Worm (Caenorhabditis elegans) whole organism, L4 larva: ENCODE data around the gene irld-55.

Source experiments
- ama-1 ChIP-seq: fragments of 150-350 bp; optimal IDR thresholded peaks from 2 replicates; lab custom pipeline; 2014; ENCODE audit warnings: inconsistent platforms, mixed read lengths
- hlh-30 ChIP-seq: sonication (generic microtip); optimal IDR thresholded peaks from 2 replicates; lab custom pipeline; 2017; ENCODE audit warnings: antibody characterized with exemption, mild to moderate bottlenecking, missing genetic modification characterization, missing compliant biosample characterization; ENCODE audit not compliant: insufficient read depth
- lin-1 ChIP-seq: fragments of 200-800 bp; sonication (Bioruptor generic); IDR thresholded peaks from 2 replicates; pipeline ENCODE4 v1.3.6; 2022; ENCODE audit warnings: missing genetic modification reagents, missing genetic modification characterization, missing compliant biosample characterization
- lsy-2 ChIP-seq, 2 experiments: fragments of 150-350 bp in 1 of 2; sonication (generic microtip) in 1 of 2; optimal IDR thresholded peaks; 2 replicates each; lab custom pipeline; 2014 to 2017; ENCODE audit warnings: missing biosample characterization in 2 of 2, missing genetic modification characterization in 2 of 2
- snpc-4 ChIP-seq: fragments of 150-350 bp; optimal IDR thresholded peaks from 2 replicates; lab custom pipeline; 2014; ENCODE audit warnings: missing biosample characterization, missing genetic modification characterization

DNA sequence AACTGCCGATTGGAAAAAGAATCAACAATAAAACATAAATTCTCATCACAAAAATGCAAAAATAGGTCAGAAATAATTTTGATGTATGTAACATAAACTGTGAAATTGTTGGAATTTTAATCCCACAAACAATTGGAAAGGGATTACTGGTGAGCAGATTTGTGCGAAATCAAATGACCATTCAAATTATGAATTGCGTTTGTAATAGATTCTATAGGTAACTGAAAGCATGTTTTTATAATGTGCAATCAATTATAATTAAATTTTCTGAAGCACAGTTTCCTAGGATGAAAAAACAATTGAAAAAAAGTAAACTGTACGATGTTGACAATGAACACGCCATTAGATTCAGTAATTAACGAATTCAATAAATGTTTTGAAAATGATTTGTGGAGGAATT, 34.3 kb upstream of the irld-55 start, which contains the start of gene tor-1:
- no peak for TF ChIP-seq hlh-30 (tag; lab: Kevin White, UChicago)
- TF ChIP-seq lsy-2 (tag; optimal IDR thresholded peaks at IDR 0.05; lab: Kevin White, UChicago): no peak
- TF ChIP-seq lin-1 (GFP tag; lab: Robert Waterston, UW): no peak
- TF ChIP-seq ama-1 (lab: Kevin White, UChicago): no peak
- TF ChIP-seq snpc-4 (tag; lab: Kevin White, UChicago): no peak
